Worm (Caenorhabditis elegans) whole organism, midembryonic: ENCODE results near the gene cat-4.

Experiments used
- flt-1 ChIP-seq: fragments of 200-800 bp; sonication (Bioruptor generic); IDR thresholded peaks from 2 replicates; pipeline ENCODE4 v1.3.6; 2022; ENCODE audit warnings: missing genetic modification characterization, missing compliant biosample characterization
- tab-1 ChIP-seq: fragments of 200-800 bp; sonication (Bioruptor generic); IDR thresholded peaks from 2 replicates; pipeline ENCODE4 v1.3.6; 2022; ENCODE audit warnings: missing genetic modification characterization, missing compliant biosample characterization
- ztf-29 ChIP-seq: fragments of 200-800 bp; sonication (Bioruptor generic); IDR thresholded peaks from 2 replicates; pipeline ENCODE4 v1.3.6; 2022; ENCODE audit warnings: missing genetic modification reagents, missing genetic modification characterization, missing compliant biosample characterization

ce11 chrV:10572614-10573013 is 7.9 kb downstream of the cat-4 start, which contains the start of gene del-6:
- TF ChIP-seq tab-1 (GFP tag; lab: Robert Waterston, UW): no peak
- no peak for TF ChIP-seq ztf-29 (GFP tag; lab: Robert Waterston, UW)
- no peak for TF ChIP-seq flt-1 (GFP tag; lab: Robert Waterston, UW)
